Fruit fly (Drosophila melanogaster) whole organism, embryonic: ENCODE results near the gene CG44362.
A peak's percentile ranks its signal among the peaks of the same experiment; 100 is the strongest.

Experiments used
- Asciz ChIP-seq: fragments of 200-800 bp; sonication (Bioruptor generic); optimal IDR thresholded peaks from 2 replicates; lab custom pipeline; 2017; ENCODE audit warnings: missing biosample characterization, mild to moderate bottlenecking, missing genetic modification characterization, missing genetic modification reagents
- CG14860 ChIP-seq: fragments of 200-800 bp; sonication (Bioruptor generic); IDR thresholded peaks from 3 replicates; pipeline ENCODE4 v1.3.6; 2022; ENCODE audit warnings: missing biosample characterization, missing genetic modification characterization; ENCODE audit not compliant: partially characterized antibody
- CG17186 ChIP-seq: fragments of 200-800 bp; sonication (Bioruptor generic); optimal IDR thresholded peaks from 3 replicates; lab custom pipeline; 2017; ENCODE audit warnings: missing biosample characterization, missing genetic modification reagents, missing genetic modification characterization
- CG2678 ChIP-seq: fragments of 200-800 bp; sonication (Bioruptor generic); optimal IDR thresholded peaks from 3 replicates; lab custom pipeline; 2019; ENCODE audit warnings: missing biosample characterization, mild to moderate bottlenecking, missing genetic modification characterization, moderate library complexity
- CG3065 ChIP-seq: fragments of 200-800 bp; sonication (Bioruptor generic); optimal IDR thresholded peaks from 2 replicates; lab custom pipeline; 2016; ENCODE audit warnings: missing biosample characterization, missing genetic modification characterization
- CG31441 ChIP-seq: fragments of 200-800 bp; sonication (Bioruptor generic); IDR thresholded peaks from 2 replicates; pipeline ENCODE4 v1.3.6; 2022; ENCODE audit warnings: missing biosample characterization, missing genetic modification characterization
- CG3163 ChIP-seq: fragments of 200-800 bp; sonication (Bioruptor generic); optimal IDR thresholded peaks from 3 replicates; lab custom pipeline; 2016; ENCODE audit warnings: missing biosample characterization, missing genetic modification characterization
- CG33557 ChIP-seq: fragments of 200-800 bp; sonication (Bioruptor generic); optimal IDR thresholded peaks from 2 replicates; lab custom pipeline; 2019; ENCODE audit warnings: missing biosample characterization, mild to moderate bottlenecking, missing genetic modification characterization, moderate library complexity
- CG42726 ChIP-seq: fragments of 200-800 bp; sonication (Bioruptor generic); IDR thresholded peaks from 2 replicates; pipeline ENCODE4 v1.3.6; 2022; ENCODE audit warnings: missing biosample characterization, missing genetic modification characterization; ENCODE audit not compliant: partially characterized antibody
- CG4328 ChIP-seq: fragments of 200-800 bp; sonication (Bioruptor generic); optimal IDR thresholded peaks from 3 replicates; lab custom pipeline; 2017; ENCODE audit warnings: missing biosample characterization, missing genetic modification reagents, missing genetic modification characterization
- CG4404 ChIP-seq: fragments of 200-800 bp; sonication (Bioruptor generic); IDR thresholded peaks from 2 replicates; pipeline ENCODE4 v1.3.6; 2022; ENCODE audit warnings: missing biosample characterization, missing genetic modification characterization
- CG4820 ChIP-seq: fragments of 200-800 bp; sonication (Bioruptor generic); optimal IDR thresholded peaks from 3 replicates; lab custom pipeline; 2016; ENCODE audit warnings: missing biosample characterization, missing genetic modification characterization
- CG6272 ChIP-seq: fragments of 200-800 bp; sonication (Bioruptor generic); IDR thresholded peaks from 2 replicates; pipeline ENCODE4 v1.3.6; 2022; ENCODE audit warnings: missing biosample characterization, missing genetic modification characterization
- CG6654 ChIP-seq: fragments of 200-800 bp; sonication (Bioruptor generic); optimal IDR thresholded peaks from 2 replicates; lab custom pipeline; 2017; ENCODE audit warnings: missing biosample characterization, mild to moderate bottlenecking, missing genetic modification characterization
- CG6689 ChIP-seq: fragments of 200-800 bp; sonication (Bioruptor generic); IDR thresholded peaks from 2 replicates; pipeline ENCODE4 v1.3.6; 2022; ENCODE audit warnings: missing biosample characterization, missing genetic modification characterization
- CG7839 ChIP-seq: fragments of 200-800 bp; sonication (Bioruptor generic); optimal IDR thresholded peaks from 3 replicates; lab custom pipeline; 2018; ENCODE audit warnings: missing biosample characterization, mild to moderate bottlenecking, missing genetic modification characterization, moderate library complexity
- CG8478 ChIP-seq: fragments of >200 bp; optimal IDR thresholded peaks from 2 replicates; lab custom pipeline; 2018
- CG8944 ChIP-seq: fragments of 200-800 bp; sonication (Bioruptor generic); optimal IDR thresholded peaks from 3 replicates; lab custom pipeline; 2016; ENCODE audit warnings: missing biosample characterization, missing genetic modification characterization
- CG9215 ChIP-seq: fragments of 200-800 bp; sonication (Bioruptor generic); IDR thresholded peaks from 2 replicates; pipeline ENCODE4 v1.3.6; 2022; ENCODE audit warnings: missing biosample characterization, missing genetic modification characterization
- D19A ChIP-seq: fragments of 200-800 bp; optimal IDR thresholded peaks from 3 replicates; lab custom pipeline; 2019; ENCODE audit warnings: missing biosample characterization, mild to moderate bottlenecking, missing genetic modification characterization, moderate library complexity
- D19B ChIP-seq: fragments of 200-800 bp; sonication (Bioruptor generic); optimal IDR thresholded peaks from 2 replicates; lab custom pipeline; 2017; ENCODE audit warnings: missing biosample characterization, mild to moderate bottlenecking, missing genetic modification characterization
- Dek ChIP-seq: fragments of 200-800 bp; sonication (Bioruptor generic); optimal IDR thresholded peaks from 3 replicates; lab custom pipeline; 2019; ENCODE audit warnings: missing biosample characterization, mild to moderate bottlenecking, missing genetic modification characterization, moderate library complexity
- Doc2 ChIP-seq: fragments of 200-800 bp; sonication (Bioruptor generic); IDR thresholded peaks from 2 replicates; pipeline ENCODE4 v1.3.6; 2022; ENCODE audit warnings: missing biosample characterization, missing genetic modification characterization
- Ets97D ChIP-seq: fragments of 200-800 bp; sonication (Bioruptor generic); optimal IDR thresholded peaks from 3 replicates; lab custom pipeline; 2016; ENCODE audit warnings: missing biosample characterization, missing genetic modification characterization
- HmgD ChIP-seq: fragments of 200-800 bp; sonication (Bioruptor generic); optimal IDR thresholded peaks from 3 replicates; lab custom pipeline; 2016; ENCODE audit warnings: missing biosample characterization, missing genetic modification characterization
- Hr3 ChIP-seq: fragments of 200-800 bp; sonication (Bioruptor generic); optimal IDR thresholded peaks from 3 replicates; lab custom pipeline; 2016; ENCODE audit warnings: missing biosample characterization, missing genetic modification characterization
- Hr51 ChIP-seq, 2 experiments: fragments of 200-800 bp; sonication (Bioruptor generic); optimal IDR thresholded peaks; 2 replicates in 1 of 2; 3 replicates in 1 of 2; lab custom pipeline; 2016 to 2018; ENCODE audit warnings: missing biosample characterization in 2 of 2, missing genetic modification characterization in 2 of 2, mild to moderate bottlenecking in 1 of 2, moderate library complexity in 1 of 2
- Jarid2 ChIP-seq: fragments of 200-800 bp; sonication (Bioruptor generic); optimal IDR thresholded peaks from 3 replicates; lab custom pipeline; 2017; ENCODE audit warnings: mild to moderate bottlenecking, missing biosample characterization, missing genetic modification reagents, missing genetic modification characterization
- NFAT ChIP-seq: fragments of 200-800 bp; sonication (Bioruptor generic); IDR thresholded peaks from 2 replicates; pipeline ENCODE4 v1.3.6; 2022; ENCODE audit warnings: missing biosample characterization, missing genetic modification characterization
- NK7.1 ChIP-seq: fragments of 200-800 bp; sonication (Bioruptor generic); optimal IDR thresholded peaks from 3 replicates; lab custom pipeline; 2016; ENCODE audit warnings: missing biosample characterization, missing genetic modification characterization
- NfI ChIP-seq: fragments of 200-800 bp; sonication (Bioruptor generic); optimal IDR thresholded peaks from 3 replicates; lab custom pipeline; 2018; ENCODE audit warnings: missing biosample characterization, mild to moderate bottlenecking, missing genetic modification characterization, moderate library complexity
- Sox100B ChIP-seq: fragments of 200-800 bp; sonication (Bioruptor generic); optimal IDR thresholded peaks from 3 replicates; lab custom pipeline; 2018; ENCODE audit warnings: missing biosample characterization, mild to moderate bottlenecking, missing genetic modification characterization
- Sox102F ChIP-seq: fragments of 200-800 bp; sonication (Bioruptor generic); optimal IDR thresholded peaks from 2 replicates; lab custom pipeline; 2018; ENCODE audit warnings: missing biosample characterization, mild to moderate bottlenecking, missing genetic modification characterization, moderate library complexity
- ato ChIP-seq: fragments of 200-800 bp; sonication (Bioruptor generic); IDR thresholded peaks from 2 replicates; pipeline ENCODE4 v1.3.6; 2022; ENCODE audit warnings: missing biosample characterization, missing genetic modification characterization; ENCODE audit not compliant: partially characterized antibody
- bcd ChIP-seq: fragments of 200-800 bp; sonication (Bioruptor generic); optimal IDR thresholded peaks from 2 replicates; lab custom pipeline; 2017; ENCODE audit warnings: missing biosample characterization, mild to moderate bottlenecking, missing genetic modification characterization
- btn ChIP-seq: fragments of 200-800 bp; sonication (Bioruptor generic); optimal IDR thresholded peaks from 2 replicates; lab custom pipeline; 2016; ENCODE audit warnings: missing biosample characterization, missing genetic modification characterization
- crp ChIP-seq, 2 experiments: fragments of 200-800 bp; sonication (Bioruptor generic); optimal IDR thresholded peaks; 2 replicates in 1 of 2; 3 replicates in 1 of 2; lab custom pipeline; 2017; ENCODE audit warnings: missing biosample characterization in 2 of 2, missing genetic modification characterization in 2 of 2, mild to moderate bottlenecking in 1 of 2, moderate library complexity in 1 of 2
- dan ChIP-seq: fragments of 200-800 bp; sonication (Bioruptor generic); IDR thresholded peaks from 2 replicates; pipeline ENCODE4 v1.3.6; 2022; ENCODE audit warnings: missing biosample characterization, missing genetic modification characterization
- danr ChIP-seq: fragments of 200-800 bp; sonication (Bioruptor generic); IDR thresholded peaks from 2 replicates; pipeline ENCODE4 v1.3.6; 2022; ENCODE audit warnings: missing biosample characterization, missing genetic modification characterization
- dmrt11E ChIP-seq: fragments of 200-800 bp; sonication (Bioruptor generic); optimal IDR thresholded peaks from 3 replicates; lab custom pipeline; 2018; ENCODE audit warnings: missing biosample characterization, mild to moderate bottlenecking, missing genetic modification characterization, moderate library complexity
- exex ChIP-seq: fragments of 200-800 bp; sonication (Bioruptor generic); optimal IDR thresholded peaks from 4 replicates; lab custom pipeline; 2018; ENCODE audit warnings: missing biosample characterization, mild to moderate bottlenecking, missing genetic modification characterization, moderate library complexity
- fd64A ChIP-seq: fragments of 200-800 bp; sonication (Bioruptor generic); optimal IDR thresholded peaks from 3 replicates; lab custom pipeline; 2018; ENCODE audit warnings: missing biosample characterization, mild to moderate bottlenecking, missing genetic modification characterization
- lov ChIP-seq, 2 experiments: fragments of 200-800 bp in 1 of 2; fragments of >200 bp in 1 of 2; sonication (Bioruptor generic) in 1 of 2; IDR thresholded peaks in 1 of 2; optimal IDR thresholded peaks in 1 of 2; 2 replicates in 1 of 2; 3 replicates in 1 of 2; pipeline versions ENCODE4 v1.3.6 to Lab custom; 2017 to 2022; ENCODE audit warnings: missing biosample characterization in 1 of 2, missing genetic modification characterization in 1 of 2
- sens ChIP-seq: fragments of 200-800 bp; sonication (Bioruptor generic); peaks from one replicate; lab custom pipeline; 2016; ENCODE audit warnings: missing biosample characterization, missing genetic modification characterization
- shn ChIP-seq: fragments of 200-800 bp; sonication (Bioruptor generic); optimal IDR thresholded peaks from 3 replicates; lab custom pipeline; 2016; ENCODE audit warnings: missing biosample characterization, missing genetic modification characterization
- slbo ChIP-seq: fragments of 200-800 bp; sonication (Bioruptor generic); IDR thresholded peaks from 2 replicates; pipeline ENCODE4 v1.3.6; 2022; ENCODE audit warnings: missing biosample characterization, missing genetic modification characterization
- so ChIP-seq: fragments of 200-800 bp; sonication (Bioruptor generic); IDR thresholded peaks from 3 replicates; pipeline ENCODE4 v1.3.6; 2022; ENCODE audit warnings: missing biosample characterization, missing genetic modification characterization
- tin ChIP-seq: fragments of 200-800 bp; sonication (Bioruptor generic); optimal IDR thresholded peaks from 3 replicates; lab custom pipeline; 2016; ENCODE audit warnings: missing biosample characterization, missing genetic modification characterization
- tio ChIP-seq: fragments of 200-800 bp; sonication (Bioruptor generic); optimal IDR thresholded peaks from 2 replicates; lab custom pipeline; 2017; ENCODE audit warnings: missing biosample characterization, missing genetic modification characterization, inconsistent platforms
- tll ChIP-seq, 2 experiments: fragments of 200-800 bp in 1 of 2; fragments of >200 bp in 1 of 2; sonication (Bioruptor generic) in 1 of 2; optimal IDR thresholded peaks; 2 replicates each; lab custom pipeline; 2017 to 2019; ENCODE audit warnings: missing biosample characterization in 2 of 2, missing genetic modification characterization in 2 of 2, mild to moderate bottlenecking in 1 of 2, moderate library complexity in 1 of 2
- unpg ChIP-seq: fragments of 200-800 bp; sonication (Bioruptor generic); optimal IDR thresholded peaks from 3 replicates; lab custom pipeline; 2018; ENCODE audit warnings: missing biosample characterization, mild to moderate bottlenecking, missing genetic modification characterization, moderate library complexity

The CG44362 gene

DNA sequence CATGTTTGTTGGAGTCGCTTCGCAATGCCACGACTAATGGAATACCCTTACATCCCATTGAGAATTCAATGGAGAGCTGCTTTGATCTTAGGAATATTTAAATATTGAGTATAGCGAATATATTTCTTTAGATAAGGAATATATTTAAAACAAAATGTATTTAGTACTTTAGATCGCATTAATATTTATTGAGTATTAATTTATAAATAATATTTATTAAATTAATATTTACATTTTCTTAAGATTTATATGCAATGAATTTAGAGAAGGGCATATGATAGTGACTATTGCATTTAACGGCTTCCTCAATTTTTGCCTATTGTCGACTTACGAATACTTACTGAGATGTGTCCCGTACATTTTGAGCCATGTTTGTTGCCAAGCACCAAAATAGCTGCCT is 46.8 kb downstream of the CG44362 start (continued):
- TF ChIP-seq Sox100B (peak; percentile 62), CG6689 (GFP tag; lab: Robert Waterston, UW) (no peak), exex (tag; lab: Kevin White, UChicago) (no peak), Ets97D (GFP tag; lab: Kevin White, UChicago) (no peak), CG6654 (no peak), danr (GFP tag; lab: Robert Waterston, UW) (no peak), NfI (GFP tag; lab: Kevin White, UChicago) (no peak), tll (GFP tag; optimal IDR thresholded peaks at IDR 0.05; lab: Kevin White, UChicago) (no peak), CG8944 (GFP tag; lab: Kevin White, UChicago) (no peak), CG6272 (GFP tag; lab: Robert Waterston, UW) (no peak), Sox102F (GFP tag; lab: Kevin White, UChicago) (peak; percentile 60), ato (no peak), NK7.1 (no peak), CG4820 (no peak), tin (GFP tag; lab: Kevin White, UChicago) (no peak), CG8478 (lab: Kevin White, UChicago) (no peak), unpg (GFP tag; lab: Kevin White, UChicago) (no peak), CG2678 (tag; lab: Kevin White, UChicago) (peak; percentile 67), CG31441 (GFP tag; lab: Robert Waterston, UW) (peak; percentile 35; the same call in 1 of the 2 replicates), shn (GFP tag; lab: Kevin White, UChicago) (no peak), CG42726 (no peak), CG4328 (GFP tag; lab: Kevin White, UChicago) (no peak), CG14860 (GFP tag; lab: Robert Waterston, UW) (no peak), Jarid2 (GFP tag; lab: Kevin White, UChicago) (no peak), dan (GFP tag; lab: Robert Waterston, UW) (no peak), Dek (tag; lab: Kevin White, UChicago) (peak; percentile 9), CG3163 (GFP tag; lab: Kevin White, UChicago) (no peak), Asciz (GFP tag; lab: Kevin White, UChicago) (peak; percentile 13), CG33557 (GFP tag; lab: Kevin White, UChicago) (no peak), fd64A (no peak), Hr3 (no peak), crp (GFP tag; optimal IDR thresholded peaks at IDR 0.05; lab: Kevin White, UChicago) (no peak), dmrt11E (tag; lab: Kevin White, UChicago) (no peak), HmgD (GFP tag; lab: Kevin White, UChicago) (no peak), Hr51 (GFP tag; optimal IDR thresholded peaks at IDR 0.05; lab: Kevin White, UChicago) (peak in 1 of 2 experiments; percentile 62), CG4404 (GFP tag; lab: Robert Waterston, UW) (no peak), CG7839 (peak; percentile 48), Doc2 (GFP tag; lab: Robert Waterston, UW) (no peak), CG17186 (GFP tag; lab: Kevin White, UChicago) (no peak), D19B (GFP tag; lab: Kevin White, UChicago) (no peak), btn (GFP tag; lab: Kevin White, UChicago) (no peak), CG3065 (GFP tag; lab: Kevin White, UChicago) (no peak), NFAT (GFP tag; lab: Robert Waterston, UW) (no peak), sens (GFP tag; lab: Kevin White, UChicago) (no peak), so (GFP tag; lab: Robert Waterston, UW) (no peak), CG9215 (GFP tag; lab: Robert Waterston, UW) (no peak), tio (GFP tag; lab: Kevin White, UChicago) (no peak), slbo (GFP tag; lab: Robert Waterston, UW) (no peak), D19A (tag; lab: Kevin White, UChicago) (peak; percentile 89), bcd (GFP tag; lab: Kevin White, UChicago) (no peak), lov (optimal IDR thresholded peaks at IDR 0.05; lab: Kevin White, UChicago) (no peak), lov (GFP tag; IDR thresholded peaks at IDR 0.05; lab: Robert Waterston, UW) (no peak)
